Worm (Caenorhabditis elegans): ENCODE results near the gene col-156.
"Not testable (repeated sequence)": the region's sequence is repeated elsewhere in the genome, so short reads cannot be mapped to it uniquely, and the experiment has no call there.

col-156 gene

ce11 chrV:11475638-11476037 is 25.5 kb upstream of the col-156 start, which contains the start of gene T11F9.7:
Gene T11F9.7, plus strand, starts transcription at chrV:11475938.
- not testable (repeated sequence) for TF ChIP-seq aptf-2 (GFP tag; conservative IDR thresholded peaks at IDR 0.05); tbp1 (GFP tag; optimal IDR thresholded peaks at IDR 0.05); ztf-6 (GFP tag; IDR thresholded peaks at IDR 0.05)

ce11 chrV:11474399-11474798 is 24.2 kb upstream of the col-156 start, which contains the start of gene nas-22:
Gene nas-22, plus strand, starts transcription at chrV:11474699.
- no peak for TF ChIP-seq atf-7 (tag; optimal IDR thresholded peaks at IDR 0.05)
- TF ChIP-seq madf-3 (GFP tag; IDR thresholded peaks at IDR 0.05), result no peak
- TF ChIP-seq C17E4.6 (GFP tag; IDR thresholded peaks at IDR 0.05), result no peak
- TF ChIP-seq egl-44 (GFP tag; IDR thresholded peaks at IDR 0.05), result no peak
- TF ChIP-seq nhr-80 (tag; optimal IDR thresholded peaks at IDR 0.05), result no peak
- TF ChIP-seq F37B4.10 (GFP tag; IDR thresholded peaks at IDR 0.05), result no peak
- no peak for TF ChIP-seq mcd-1 (GFP tag; IDR thresholded peaks at IDR 0.05)
- TF ChIP-seq hmg-20 (GFP tag; IDR thresholded peaks at IDR 0.05), result no peak
- TF ChIP-seq xnd-1 (tag; optimal IDR thresholded peaks at IDR 0.05), result no peak
- TF ChIP-seq zim-3 (tag; optimal IDR thresholded peaks at IDR 0.05), result no peak
- no peak for TF ChIP-seq B0019.2 (GFP tag; conservative IDR thresholded peaks at IDR 0.05)
- TF ChIP-seq tbp1 (GFP tag; optimal IDR thresholded peaks at IDR 0.05), result no peak
- no peak for TF ChIP-seq ets-4 (GFP tag; optimal IDR thresholded peaks at IDR 0.05)
- no peak for TF ChIP-seq nhr-90 (tag; optimal IDR thresholded peaks at IDR 0.05)

ce11 chrV:11472209-11472608 is 22.1 kb upstream of the col-156 start, which contains the start of the genes nas-20 and nas-21:
Gene nas-20, minus strand, starts transcription at chrV:11472309.
Gene nas-21, plus strand, starts transcription at chrV:11472564.
- TF ChIP-seq unc-130 (GFP tag; optimal IDR thresholded peaks at IDR 0.05) (no peak), nfya-1 (tag; optimal IDR thresholded peaks at IDR 0.05; ENCODE audit: borderline replicate concordance, insufficient read depth) (no peak), F33H1.4 (GFP tag; IDR thresholded peaks at IDR 0.05) (no peak), madf-8 (GFP tag; conservative IDR thresholded peaks at IDR 0.05) (no peak), F55B11.4 (tag; optimal IDR thresholded peaks at IDR 0.05; ENCODE audit: borderline replicate concordance, insufficient read depth) (no peak), mel-28 (tag; optimal IDR thresholded peaks at IDR 0.05; ENCODE audit: borderline replicate concordance) (no peak)

ce11 chrV:11470210-11470713 is 20.1 kb upstream of the col-156 start, which contains the start of gene aat-6:
Gene aat-6, minus strand, starts transcription at chrV:11470663.
- TF ChIP-seq let-607 (tag; optimal IDR thresholded peaks at IDR 0.05), result peak in 1 of 2 experiments; percentile 23
- TF ChIP-seq nhr-80 (tag; optimal IDR thresholded peaks at IDR 0.05), result peak; percentile 92
- TF ChIP-seq ets-4 (GFP tag; optimal IDR thresholded peaks at IDR 0.05), result peak; percentile 38
- TF ChIP-seq Y79H2A.3 (GFP tag; conservative IDR thresholded peaks at IDR 0.05), result no peak
- TF ChIP-seq attf-6 (GFP tag; IDR thresholded peaks at IDR 0.05), result no peak

ce11 chrV:11462963-11463453 is 12.9 kb upstream of the col-156 start, which contains the start of gene zipt-16:
Gene zipt-16, plus strand, starts transcription at chrV:11463013.
- TF ChIP-seq rcor-1 (GFP tag; IDR thresholded peaks at IDR 0.05) (no peak), nhr-90 (tag; optimal IDR thresholded peaks at IDR 0.05) (no peak), T26A5.8 (tag; optimal IDR thresholded peaks at IDR 0.05) (no peak), nhr-27 (tag; optimal IDR thresholded peaks at IDR 0.05) (no peak), fkh-3 (tag; optimal IDR thresholded peaks at IDR 0.05) (no peak), nhr-179 (tag; optimal IDR thresholded peaks at IDR 0.05) (no peak), xnd-1 (tag; optimal IDR thresholded peaks at IDR 0.05) (no peak), ztf-28 (GFP tag; IDR thresholded peaks at IDR 0.05) (no peak), ama-1 (optimal IDR thresholded peaks at IDR 0.05) (no peak), ama-1 (GFP tag; optimal IDR thresholded peaks at IDR 0.05) (no peak), attf-3 (GFP tag; conservative IDR thresholded peaks at IDR 0.05) (no peak), Y56A3A.18 (GFP tag; IDR thresholded peaks at IDR 0.05) (no peak), aptf-2 (GFP tag; conservative IDR thresholded peaks at IDR 0.05) (no peak), B0336.3 (GFP tag; IDR thresholded peaks at IDR 0.05) (no peak), tlf-1 (GFP tag; optimal IDR thresholded peaks at IDR 0.05) (no peak), D2030.7 (GFP tag; IDR thresholded peaks at IDR 0.05) (no peak)

Data from whole organism, young adult.